Fruit fly (Drosophila melanogaster): ENCODE data around the gene CG13051.

The CG13051 gene

DNA sequence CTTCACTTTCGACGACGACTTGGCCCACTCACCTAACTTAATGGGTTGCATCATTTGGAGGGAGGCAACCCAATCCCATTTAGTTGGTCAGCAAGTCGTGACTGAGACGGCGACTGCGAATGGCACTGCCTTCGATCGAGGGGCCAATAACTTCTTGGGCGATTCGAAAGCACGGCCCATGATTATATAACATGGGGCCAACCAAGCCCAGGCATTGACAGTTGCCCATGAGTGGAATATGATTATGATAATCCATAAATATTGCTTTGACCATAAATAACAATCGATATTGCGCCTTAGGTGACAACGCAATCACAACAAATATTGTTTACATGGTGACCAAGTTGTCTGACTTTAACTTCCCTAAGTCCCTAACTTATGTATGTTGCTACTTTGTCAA lies 18.9 kb upstream of the CG13051 start, which contains the start of gene CG13048:
CG13048 (minus strand) TSS at position 101 of the 400 bp plus-strand sequence.
- TF ChIP-seq CTCF (optimal IDR thresholded peaks at IDR 0.05) = no peak
- TF ChIP-seq CG8478 (optimal IDR thresholded peaks at IDR 0.05) = no peak

dm6 chr3L:16281880-16282556 lies 17.1 kb upstream of the CG13051 start, which contains the start of gene CG13049:
Gene CG13049 (minus strand): TSS chr3L:16281930.
- no peak for TF ChIP-seq CTCF (optimal IDR thresholded peaks at IDR 0.05)
- no peak for TF ChIP-seq CG8478 (optimal IDR thresholded peaks at IDR 0.05)

DNA sequence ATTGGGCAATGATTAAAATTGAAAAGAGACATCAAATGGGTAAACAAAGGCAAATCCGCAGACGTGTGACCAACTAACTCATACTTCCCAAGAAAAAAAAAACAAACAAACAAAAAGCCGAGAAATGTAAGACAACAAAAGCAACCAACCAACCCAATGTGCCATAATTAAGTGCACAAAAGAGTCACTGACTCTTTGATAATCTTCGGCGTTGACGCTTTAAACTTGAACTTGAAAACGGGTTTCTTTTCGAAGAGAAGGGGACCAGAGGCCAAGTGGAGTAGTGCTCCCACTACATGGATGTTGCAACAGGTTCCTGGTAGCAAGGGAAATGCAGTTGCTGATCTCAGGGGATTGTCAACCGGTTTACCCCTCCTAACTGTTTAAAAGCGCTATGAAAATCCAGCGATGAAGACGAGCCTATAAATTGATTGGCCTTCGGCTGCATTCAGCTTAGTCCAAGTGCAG lies 15.1 kb upstream of the CG13051 start, which contains the start of gene CG13064:
CG13064 (plus strand) TSS at position 418 of the 468 bp plus-strand sequence.
- TF ChIP-seq CTCF (optimal IDR thresholded peaks at IDR 0.05) (no peak), CG8478 (optimal IDR thresholded peaks at IDR 0.05) (no peak)

DNA sequence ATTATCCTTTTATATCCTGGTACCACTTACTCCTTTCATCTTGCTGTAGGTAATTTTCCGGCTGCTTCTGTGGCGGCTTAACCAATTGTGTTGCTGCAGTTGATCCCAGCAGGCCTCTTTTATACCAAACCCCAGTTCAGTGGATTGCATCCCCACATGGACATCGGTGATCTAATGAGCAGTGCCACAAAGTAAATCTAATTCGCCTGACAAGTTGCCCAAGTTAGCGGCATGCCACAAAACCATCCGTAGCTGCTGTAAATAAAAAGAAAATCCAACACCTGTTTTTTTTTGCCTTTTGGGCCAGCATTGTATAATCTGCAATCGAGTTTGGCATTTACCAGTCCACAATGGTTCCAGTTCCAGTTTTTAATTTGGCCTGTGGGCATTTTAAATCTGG lies 14.3 kb upstream of the CG13051 start, which contains the start of gene CG13050:
CG13050 (minus strand) TSS at position 101 of the 400 bp plus-strand sequence.
- TF ChIP-seq CTCF (optimal IDR thresholded peaks at IDR 0.05) (no peak), CG8478 (optimal IDR thresholded peaks at IDR 0.05) (no peak)

DNA sequence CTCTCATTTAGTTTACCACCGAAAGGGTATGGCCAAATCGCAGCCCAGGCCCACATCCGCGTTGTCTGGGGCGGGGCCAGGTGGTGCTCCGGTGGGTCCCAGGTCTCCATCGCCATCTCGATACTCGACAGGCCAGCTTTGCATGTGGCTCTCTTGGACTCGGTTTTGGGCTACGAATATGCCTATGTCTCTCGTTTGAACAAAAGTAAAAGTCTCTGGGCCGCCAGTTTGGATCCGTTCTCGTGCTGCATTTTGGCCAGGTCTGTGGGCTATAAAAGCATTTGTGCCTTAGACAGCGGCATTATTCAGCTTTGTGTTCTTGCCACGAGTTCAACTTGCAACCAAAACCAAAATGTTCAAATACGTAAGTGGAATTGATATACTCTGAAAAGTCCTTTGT lies 12.2 kb upstream of the CG13051 start, which contains the start of gene CG13065:
CG13065 (plus strand) TSS at position 301 of the 400 bp plus-strand sequence.
- TF ChIP-seq CG8478 (optimal IDR thresholded peaks at IDR 0.05) (no peak), CTCF (optimal IDR thresholded peaks at IDR 0.05) (no peak)

dm6 chr3L:16275391-16276017 lies 10.6 kb upstream of the CG13051 start:
- no peak for TF ChIP-seq CTCF (optimal IDR thresholded peaks at IDR 0.05)
- no peak for TF ChIP-seq CG8478 (optimal IDR thresholded peaks at IDR 0.05)

DNA sequence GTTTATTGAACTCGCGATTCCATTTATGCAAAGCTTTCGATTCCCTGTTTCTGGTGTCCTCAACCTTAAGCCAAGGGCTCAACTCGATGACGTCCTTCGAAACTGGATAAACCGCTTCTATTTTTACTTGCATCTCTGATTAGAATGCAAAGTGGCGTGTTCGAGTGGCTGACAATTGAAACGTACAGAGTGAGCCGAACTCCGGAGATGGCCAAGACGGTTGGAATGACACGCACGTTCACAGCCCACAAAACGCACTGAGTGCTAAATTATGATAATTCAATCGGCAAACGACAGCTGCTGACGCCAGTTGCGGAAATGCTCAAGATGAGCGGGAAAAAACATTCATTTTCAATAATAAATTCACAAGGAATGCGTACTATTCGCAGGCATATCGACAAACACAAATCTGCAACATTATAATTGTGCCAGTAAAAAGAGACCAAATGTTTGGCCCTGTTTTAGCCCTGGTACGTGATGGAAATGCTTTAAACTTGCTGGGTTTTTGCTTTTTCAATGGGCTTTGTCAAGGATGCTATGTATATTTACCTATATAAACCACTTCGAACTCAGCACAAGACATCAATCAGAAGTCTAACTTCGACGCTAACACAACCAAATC lies 7.5 kb upstream of the CG13051 start, which contains the start of gene CG13066:
CG13066 (plus strand) TSS at position 572 of the 622 bp plus-strand sequence.
- TF ChIP-seq CG8478 (optimal IDR thresholded peaks at IDR 0.05) (no peak), CTCF (optimal IDR thresholded peaks at IDR 0.05) (no peak)

DNA sequence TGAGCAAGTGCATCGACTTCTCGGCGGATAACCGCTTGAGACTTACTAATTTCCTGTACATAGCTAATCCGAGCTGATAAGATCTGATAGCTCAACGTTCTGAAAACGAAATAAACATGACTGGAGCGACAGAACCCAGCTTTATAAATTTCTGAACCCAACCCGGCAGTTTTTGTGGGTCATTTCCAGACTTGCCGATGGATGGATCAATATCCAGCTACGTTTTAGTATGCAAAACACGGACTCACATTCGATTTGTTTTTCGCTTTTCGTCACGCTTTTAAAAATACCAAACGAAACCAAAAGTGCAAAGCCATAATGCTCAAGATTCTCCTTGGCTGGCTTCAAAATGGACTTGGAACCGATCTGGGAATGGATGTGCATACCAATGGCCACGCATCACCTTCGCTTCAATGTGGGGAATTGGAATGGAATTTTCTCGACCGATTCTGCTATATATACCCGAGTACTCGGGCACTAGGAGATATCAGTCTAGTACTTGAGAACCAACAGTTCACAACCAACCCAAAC lies 6.0 kb upstream of the CG13051 start, which contains the start of the genes CG34248 and CG13067:
CG34248 (minus strand) TSS at position 101 of the 531 bp plus-strand sequence.
CG13067 (plus strand) TSS at position 481 of the 531 bp plus-strand sequence.
- TF ChIP-seq CG8478 (optimal IDR thresholded peaks at IDR 0.05) (no peak), CTCF (optimal IDR thresholded peaks at IDR 0.05) (no peak)

DNA sequence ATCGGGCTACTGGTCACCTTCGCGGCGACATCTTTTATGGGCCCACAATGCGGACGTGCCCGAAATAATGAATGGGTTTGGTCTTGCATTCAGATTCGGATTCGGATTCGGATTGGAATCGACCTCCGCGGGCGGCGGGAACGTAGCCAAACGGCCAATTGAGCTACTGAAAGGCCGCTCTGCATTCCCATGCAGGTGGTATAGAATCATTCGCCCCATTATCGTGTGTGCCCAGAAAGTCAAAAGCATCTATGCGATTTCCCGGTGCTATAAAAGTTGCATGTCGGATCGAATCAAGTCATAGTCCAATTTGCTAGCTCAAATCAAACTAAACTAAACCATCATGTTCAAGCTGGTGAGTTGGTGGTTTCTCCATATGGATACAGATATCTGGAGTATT lies 4.2 kb upstream of the CG13051 start, which contains the start of gene CG13068:
CG13068 (plus strand) TSS at position 301 of the 400 bp plus-strand sequence.
- TF ChIP-seq CTCF (optimal IDR thresholded peaks at IDR 0.05) (no peak), CG8478 (optimal IDR thresholded peaks at IDR 0.05) (no peak)

DNA sequence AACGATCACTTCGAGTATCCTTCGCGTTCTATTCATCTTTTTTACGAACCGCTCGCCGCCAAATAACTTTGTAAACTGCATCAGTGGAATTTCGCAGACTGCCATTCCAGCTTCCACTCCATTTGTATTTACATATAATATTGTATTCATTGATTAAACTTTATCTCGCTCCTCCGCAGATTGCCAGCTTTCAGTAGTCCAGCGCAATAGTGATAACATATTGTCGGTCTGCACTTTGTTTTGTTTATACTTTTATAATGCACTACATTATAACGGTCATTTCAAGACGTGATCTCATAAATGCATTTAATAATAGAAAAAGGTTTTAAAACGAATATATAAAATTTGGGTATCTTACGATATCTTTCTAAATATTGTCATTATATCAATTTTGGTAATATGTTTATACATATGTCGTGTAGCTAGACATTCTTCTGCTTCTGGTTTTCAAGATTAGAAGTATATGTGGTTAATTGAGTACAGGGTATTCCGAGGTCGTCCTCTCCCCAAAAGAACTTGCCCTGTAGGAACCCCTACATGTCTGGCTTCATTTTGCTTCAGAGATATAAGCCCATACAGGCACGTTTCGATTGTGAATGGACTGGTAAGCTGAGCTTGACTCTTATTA lies 3.3 kb upstream of the CG13051 start, which contains the start of gene CG4950:
CG4950 (minus strand) TSS at position 51 of the 628 bp plus-strand sequence.
- TF ChIP-seq CTCF (optimal IDR thresholded peaks at IDR 0.05) (no peak), CG8478 (optimal IDR thresholded peaks at IDR 0.05) (no peak)

dm6 chr3L:16263043-16263442 lies 1.9 kb downstream of the CG13051 start, which contains the start of gene CG13070:
Gene CG13070 (plus strand): TSS chr3L:16263343.
- TF ChIP-seq CTCF (optimal IDR thresholded peaks at IDR 0.05) = no peak
- TF ChIP-seq CG8478 (optimal IDR thresholded peaks at IDR 0.05) = no peak

dm6 chr3L:16262440-16262839 lies 2.5 kb downstream of the CG13051 start, which contains the start of gene CG13071:
Gene CG13071 (plus strand): TSS chr3L:16262740.
- TF ChIP-seq CTCF (optimal IDR thresholded peaks at IDR 0.05) (no peak), CG8478 (optimal IDR thresholded peaks at IDR 0.05) (no peak)

dm6 chr3L:16261505-16261904 lies 3.4 kb downstream of the CG13051 start, which contains the start of gene CG34247:
Gene CG34247 (minus strand): TSS chr3L:16261605.
- TF ChIP-seq CG8478 (optimal IDR thresholded peaks at IDR 0.05) = no peak
- TF ChIP-seq CTCF (optimal IDR thresholded peaks at IDR 0.05) = no peak

- TF ChIP-seq CG8478 (optimal IDR thresholded peaks at IDR 0.05) (no peak), CTCF (optimal IDR thresholded peaks at IDR 0.05) (no peak)
Observed at dm6 chr3L:16259552-16259951, 5.3 kb downstream of the CG13051 start, which contains the start of gene CG13053. Gene CG13053 (minus strand): TSS chr3L:16259722.

Data from S2 (cell line).